Worm (Caenorhabditis elegans) whole organism, midembryonic: Measurements from ENCODE around the gene F35C5.3.

ENCODE experiments used
- T22C8.4 ChIP-seq: fragments of 200-800 bp; sonication (Bioruptor generic); IDR thresholded peaks from 2 replicates; pipeline ENCODE4 v1.3.6; 2022; ENCODE audit warnings: missing genetic modification characterization, missing compliant biosample characterization
- cog-1 ChIP-seq: sonication (generic microtip); optimal IDR thresholded peaks from 2 replicates; lab custom pipeline; 2016; ENCODE audit warnings: missing genetic modification characterization, missing compliant biosample characterization
- flt-1 ChIP-seq: fragments of 200-800 bp; sonication (Bioruptor generic); IDR thresholded peaks from 2 replicates; pipeline ENCODE4 v1.3.6; 2022; ENCODE audit warnings: missing genetic modification characterization, missing compliant biosample characterization
- ref-1 ChIP-seq: fragments of 200-800 bp; sonication (Bioruptor generic); conservative IDR thresholded peaks from 2 replicates; pipeline ENCODE4 v1.3.6; 2022; ENCODE audit warnings: missing genetic modification reagents, missing genetic modification characterization, missing compliant biosample characterization
- tab-1 ChIP-seq: fragments of 200-800 bp; sonication (Bioruptor generic); IDR thresholded peaks from 2 replicates; pipeline ENCODE4 v1.3.6; 2022; ENCODE audit warnings: missing genetic modification characterization, missing compliant biosample characterization
- ztf-23 ChIP-seq: fragments of 200-800 bp; sonication (Bioruptor generic); IDR thresholded peaks from 2 replicates; pipeline ENCODE4 v1.3.6; 2022; ENCODE audit warnings: missing genetic modification reagents, missing genetic modification characterization, missing compliant biosample characterization
- ztf-29 ChIP-seq: fragments of 200-800 bp; sonication (Bioruptor generic); IDR thresholded peaks from 2 replicates; pipeline ENCODE4 v1.3.6; 2022; ENCODE audit warnings: missing genetic modification reagents, missing genetic modification characterization, missing compliant biosample characterization

ce11 chrII:12850129-12850528 is 38.4 kb upstream of the F35C5.3 start, which contains the start of gene Y46G5A.28:
- TF ChIP-seq T22C8.4 (no peak), tab-1 (GFP tag; lab: Robert Waterston, UW) (no peak), flt-1 (GFP tag; lab: Robert Waterston, UW) (no peak), ref-1 (no peak), ztf-29 (GFP tag; lab: Robert Waterston, UW) (no peak), cog-1 (tag; lab: Kevin White, UChicago) (no peak), ztf-23 (GFP tag; lab: Robert Waterston, UW) (no peak)
